Fruit fly (Drosophila melanogaster): ENCODE measurements around the gene CG31296.

CG31296 gene

DNA sequence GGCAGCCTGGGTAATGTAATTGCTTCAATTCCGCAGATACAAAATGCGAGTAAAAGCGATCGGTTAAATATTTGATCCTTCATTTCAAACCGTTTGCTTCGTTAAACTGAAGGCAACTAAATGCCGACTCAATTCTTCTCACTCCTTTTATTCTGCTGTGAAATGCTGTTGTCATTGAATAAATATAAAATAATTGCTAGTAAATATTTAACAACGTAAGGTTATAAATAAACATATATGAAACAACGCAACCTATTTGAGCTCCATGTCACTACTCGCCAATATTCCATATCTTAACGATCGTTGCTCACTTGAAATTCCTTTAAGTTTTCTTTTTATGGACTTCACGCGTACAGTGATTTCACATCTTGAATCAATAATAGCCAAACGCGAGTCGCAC is 21.5 kb downstream of the CG31296 start, which contains the start of gene CG44013:
CG44013 (minus strand) TSS at position 101 of the 400 bp plus-strand sequence.
- TF ChIP-seq CG12236 (GFP tag; optimal IDR thresholded peaks at IDR 0.05) (no peak), Dp (GFP tag; optimal IDR thresholded peaks at IDR 0.05) (no peak), corto (GFP tag; optimal IDR thresholded peaks at IDR 0.05) (no peak), Adf1 (GFP tag; IDR thresholded peaks at IDR 0.05) (no peak), dati (GFP tag; IDR thresholded peaks at IDR 0.05) (no peak), al (GFP tag; IDR thresholded peaks at IDR 0.05) (no peak), cato (GFP tag; optimal IDR thresholded peaks at IDR 0.05; ENCODE audit: borderline replicate concordance) (no peak), Sin3A (optimal IDR thresholded peaks at IDR 0.05) (no peak)

dm6 chr3R:15508631-15509030 is 22.6 kb downstream of the CG31296 start, which contains the start of gene CG44014:
Gene CG44014, minus strand, starts transcription at chr3R:15508886.
- peak; percentile 35 for TF ChIP-seq exex (tag; optimal IDR thresholded peaks at IDR 0.05)
- no peak for TF ChIP-seq CG6813 (GFP tag; optimal IDR thresholded peaks at IDR 0.05)
- no peak for TF ChIP-seq tap (tag; optimal IDR thresholded peaks at IDR 0.05)
- TF ChIP-seq CG9932 (GFP tag; IDR thresholded peaks at IDR 0.05) = no peak
- TF ChIP-seq unc-4 (GFP tag; IDR thresholded peaks at IDR 0.05; ENCODE audit: partially characterized antibody) = no peak
- TF ChIP-seq lilli (GFP tag; optimal IDR thresholded peaks at IDR 0.05) = no peak
- TF ChIP-seq CG17568 (GFP tag; optimal IDR thresholded peaks at IDR 0.05) = no peak
- no peak for TF ChIP-seq repo (GFP tag; optimal IDR thresholded peaks at IDR 0.05)

- TF ChIP-seq CG5245 (GFP tag; optimal IDR thresholded peaks at IDR 0.05) (no peak), exex (tag; optimal IDR thresholded peaks at IDR 0.05) (peak; percentile 44)
Measured at dm6 chr3R:15507760-15508159, 23.5 kb downstream of the CG31296 start.

DNA sequence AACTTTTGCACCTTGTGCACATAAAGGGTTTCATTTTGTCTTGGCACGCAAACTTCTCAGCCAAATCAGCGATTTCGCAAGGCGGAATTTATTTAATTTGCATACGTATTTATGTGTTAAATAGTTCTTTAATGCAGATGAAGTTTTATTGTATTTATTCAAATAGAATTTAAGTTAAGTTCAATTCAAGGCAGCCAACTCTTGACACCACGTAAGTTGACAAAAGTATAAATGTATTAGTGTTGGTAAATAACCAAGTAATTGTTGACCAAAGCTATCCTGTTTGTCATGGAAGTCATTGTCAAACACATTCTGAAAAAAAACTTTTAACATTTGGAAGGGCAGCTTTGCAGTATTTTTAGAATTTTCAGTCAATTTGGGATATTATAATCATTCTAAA is 37.0 kb downstream of the CG31296 start, which contains the start of gene maca:
maca (plus strand) TSS at position 301 of the 400 bp plus-strand sequence.
- TF ChIP-seq Atf6 (GFP tag; IDR thresholded peaks at IDR 0.05) (no peak), CG9876 (GFP tag; optimal IDR thresholded peaks at IDR 0.05) (no peak), fu2 (GFP tag; optimal IDR thresholded peaks at IDR 0.05) (no peak), slou (GFP tag; optimal IDR thresholded peaks at IDR 0.05) (no peak)

- TF ChIP-seq CG18764 (GFP tag; optimal IDR thresholded peaks at IDR 0.05) = no peak
- no peak for TF ChIP-seq Ptx1 (GFP tag; IDR thresholded peaks at IDR 0.05)
- TF ChIP-seq CG32532 (GFP tag; IDR thresholded peaks at IDR 0.05) = no peak
- no peak for TF ChIP-seq ranshi (GFP tag; IDR thresholded peaks at IDR 0.05)
- peak; percentile 91 for TF ChIP-seq Dip2 (GFP tag; IDR thresholded peaks at IDR 0.05)
- TF ChIP-seq E2f2 (GFP tag; IDR thresholded peaks at IDR 0.05) = no peak
- no peak for TF ChIP-seq CG8924 (tag; optimal IDR thresholded peaks at IDR 0.05)
- TF ChIP-seq CG11696 (GFP tag; IDR thresholded peaks at IDR 0.05) = no peak
- peak; percentile 11 for TF ChIP-seq CG14710 (tag; optimal IDR thresholded peaks at IDR 0.05)
- TF ChIP-seq amos (GFP tag; IDR thresholded peaks at IDR 0.05; ENCODE audit: partially characterized antibody) = peak; percentile 64; the same call in 1 of the 2 replicates
- peak; percentile 51; the same call in 2 of the 3 replicates for TF ChIP-seq knrl (GFP tag; IDR thresholded peaks at IDR 0.05; ENCODE audit: partially characterized antibody)
- no peak for TF ChIP-seq NFAT (GFP tag; IDR thresholded peaks at IDR 0.05)
- TF ChIP-seq sob (GFP tag; IDR thresholded peaks at IDR 0.05) = no peak
- TF ChIP-seq Hand (GFP tag; optimal IDR thresholded peaks at IDR 0.05) = no peak
- no peak for TF ChIP-seq Dll (GFP tag; IDR thresholded peaks at IDR 0.05; ENCODE audit: partially characterized antibody)
- TF ChIP-seq HLHmδ (GFP tag; optimal IDR thresholded peaks at IDR 0.05) = no peak
- TF ChIP-seq vnd (GFP tag; IDR thresholded peaks at IDR 0.05; ENCODE audit: partially characterized antibody) = no peak; the same call in 2 of the 3 replicates
- no peak for TF ChIP-seq CG11456 (GFP tag; IDR thresholded peaks at IDR 0.05)
- TF ChIP-seq CG6689 (GFP tag; IDR thresholded peaks at IDR 0.05) = no peak
- no peak for TF ChIP-seq pan (optimal IDR thresholded peaks at IDR 0.05)
- TF ChIP-seq pan (GFP tag; optimal IDR thresholded peaks at IDR 0.05 in 1 of 2, IDR thresholded peaks at IDR 0.05 in 1 of 2) = no peak
- TF ChIP-seq CG10366 (GFP tag; IDR thresholded peaks at IDR 0.05) = no peak
- no peak for TF ChIP-seq CG8290 (GFP tag; optimal IDR thresholded peaks at IDR 0.05)
- TF ChIP-seq CG8290 (tag; optimal IDR thresholded peaks at IDR 0.05) = no peak
- no peak for TF ChIP-seq slp2 (GFP tag; optimal IDR thresholded peaks at IDR 0.05)
- TF ChIP-seq unc-4 (GFP tag; IDR thresholded peaks at IDR 0.05; ENCODE audit: partially characterized antibody) = no peak
Measured at dm6 chr3R:15493211-15493610, 38.1 kb downstream of the CG31296 start.
